Worm (Caenorhabditis elegans): ENCODE data around the gene ceh-100.

DNA sequence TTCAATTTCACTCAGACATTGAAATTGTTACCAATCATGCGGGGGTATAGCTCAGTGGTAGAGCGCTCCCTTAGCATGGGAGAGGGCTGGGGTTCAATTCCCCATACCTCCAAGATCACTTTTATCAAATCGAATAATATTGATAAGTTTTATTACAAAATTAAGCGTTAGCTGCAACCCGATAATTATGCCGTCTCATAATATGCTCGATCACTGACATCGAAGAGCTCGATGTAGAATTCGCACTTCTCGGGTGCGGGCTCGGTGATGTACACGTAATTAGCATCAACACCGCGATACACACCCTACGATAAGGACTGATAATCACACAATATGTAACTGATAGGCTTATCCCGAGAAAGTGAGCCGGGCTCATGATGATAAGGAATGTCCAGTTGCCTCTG is 60.9 kb downstream of the ceh-100 start:
- no peak for TF ChIP-seq ama-1 (optimal IDR thresholded peaks at IDR 0.05)
- TF ChIP-seq ama-1 (GFP tag; optimal IDR thresholded peaks at IDR 0.05): no peak
- peak; percentile 27 for TF ChIP-seq fkh-3 (tag; optimal IDR thresholded peaks at IDR 0.05)

All from whole organism, young adult.